Worm (Caenorhabditis elegans) whole organism, L2 larva: ENCODE measurements around the gene tbx-43.

Experiments used
- R02D3.7 ChIP-seq: fragments of 150-350 bp; optimal IDR thresholded peaks from 2 replicates; lab custom pipeline; 2014; ENCODE audit warnings: missing biosample characterization, missing genetic modification characterization
- alr-1 ChIP-seq: fragments of 150-350 bp; optimal IDR thresholded peaks from 2 replicates; lab custom pipeline; 2014; ENCODE audit warnings: missing biosample characterization, missing genetic modification characterization
- ceh-82 ChIP-seq: fragments of 150-350 bp; optimal IDR thresholded peaks from 2 replicates; lab custom pipeline; 2014; ENCODE audit warnings: missing biosample characterization, missing genetic modification characterization
- elt-1 ChIP-seq: fragments of 150-350 bp; optimal IDR thresholded peaks from 2 replicates; lab custom pipeline; 2014; ENCODE audit warnings: missing biosample characterization, missing genetic modification characterization
- lin-13 ChIP-seq: fragments of 150-350 bp; optimal IDR thresholded peaks from 2 replicates; lab custom pipeline; 2014; ENCODE audit warnings: missing biosample characterization, missing genetic modification reagents, missing genetic modification characterization
- snpc-4 ChIP-seq: fragments of 150-350 bp; optimal IDR thresholded peaks from 2 replicates; lab custom pipeline; 2014; ENCODE audit warnings: missing biosample characterization, missing genetic modification characterization

- TF ChIP-seq alr-1 (no peak), ceh-82 (tag; lab: Kevin White, UChicago) (no peak), R02D3.7 (tag; lab: Kevin White, UChicago) (no peak), lin-13 (GFP tag; lab: Kevin White, UChicago) (no peak), elt-1 (no peak), snpc-4 (no peak)
Observed at ce11 chrIII:1733001-1733400, 36.9 kb downstream of the tbx-43 start, which contains the start of gene ser-4.
